Worm (Caenorhabditis elegans) whole organism, midembryonic: Measurements from ENCODE around the gene flp-5.
"Not testable (repeated sequence)": the region's sequence is repeated elsewhere in the genome, so short reads cannot be mapped to it uniquely, and the experiment has no call there.

ENCODE experiments used
- T22C8.4 ChIP-seq: fragments of 200-800 bp; sonication (Bioruptor generic); IDR thresholded peaks from 2 replicates; pipeline ENCODE4 v1.3.6; 2022; ENCODE audit warnings: missing genetic modification characterization, missing compliant biosample characterization
- cog-1 ChIP-seq: sonication (generic microtip); optimal IDR thresholded peaks from 2 replicates; lab custom pipeline; 2016; ENCODE audit warnings: missing genetic modification characterization, missing compliant biosample characterization
- flt-1 ChIP-seq: fragments of 200-800 bp; sonication (Bioruptor generic); IDR thresholded peaks from 2 replicates; pipeline ENCODE4 v1.3.6; 2022; ENCODE audit warnings: missing genetic modification characterization, missing compliant biosample characterization
- klf-2 ChIP-seq: fragments of 200-800 bp; sonication (Bioruptor generic); conservative IDR thresholded peaks from 2 replicates; pipeline ENCODE4 v1.3.6; 2022; ENCODE audit warnings: missing genetic modification reagents, missing genetic modification characterization, missing compliant biosample characterization
- med-1 ChIP-seq: sonication (generic microtip); optimal IDR thresholded peaks from 2 replicates; lab custom pipeline; 2017; ENCODE audit warnings: missing genetic modification characterization, mild to moderate bottlenecking, missing compliant biosample characterization, antibody characterized with exemption, missing genetic modification reagents; ENCODE audit not compliant: insufficient read depth
- ref-1 ChIP-seq: fragments of 200-800 bp; sonication (Bioruptor generic); conservative IDR thresholded peaks from 2 replicates; pipeline ENCODE4 v1.3.6; 2022; ENCODE audit warnings: missing genetic modification reagents, missing genetic modification characterization, missing compliant biosample characterization
- tab-1 ChIP-seq: fragments of 200-800 bp; sonication (Bioruptor generic); IDR thresholded peaks from 2 replicates; pipeline ENCODE4 v1.3.6; 2022; ENCODE audit warnings: missing genetic modification characterization, missing compliant biosample characterization
- ztf-23 ChIP-seq: fragments of 200-800 bp; sonication (Bioruptor generic); IDR thresholded peaks from 2 replicates; pipeline ENCODE4 v1.3.6; 2022; ENCODE audit warnings: missing genetic modification reagents, missing genetic modification characterization, missing compliant biosample characterization
- ztf-29 ChIP-seq: fragments of 200-800 bp; sonication (Bioruptor generic); IDR thresholded peaks from 2 replicates; pipeline ENCODE4 v1.3.6; 2022; ENCODE audit warnings: missing genetic modification reagents, missing genetic modification characterization, missing compliant biosample characterization

The flp-5 gene

DNA sequence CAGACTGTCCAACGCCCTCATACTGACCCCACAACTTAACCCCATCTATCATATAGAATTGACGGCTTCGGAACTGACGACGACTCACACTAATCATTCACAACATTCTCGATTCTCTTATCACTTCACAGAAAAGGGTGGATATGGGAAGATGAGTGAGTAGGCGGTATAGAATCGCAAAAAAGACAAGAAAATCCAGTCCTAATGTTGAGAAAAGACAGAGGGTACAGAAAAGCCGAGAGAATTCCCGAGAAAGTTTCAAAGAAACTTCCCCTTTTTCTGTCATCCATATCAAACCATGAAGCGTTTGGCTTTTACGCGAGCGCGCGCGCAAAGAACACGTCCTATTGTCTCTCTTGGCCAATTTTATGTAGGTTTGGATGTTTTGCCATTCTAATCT lies 23.8 kb upstream of the flp-5 start:
- TF ChIP-seq med-1 (GFP tag; lab: Kevin White, UChicago) (no peak), tab-1 (GFP tag; lab: Robert Waterston, UW) (no peak), T22C8.4 (GFP tag; lab: Robert Waterston, UW) (no peak), ztf-29 (GFP tag; lab: Robert Waterston, UW) (no peak), flt-1 (GFP tag; lab: Robert Waterston, UW) (no peak), cog-1 (tag; lab: Kevin White, UChicago) (no peak), ref-1 (no peak), ztf-23 (GFP tag; lab: Robert Waterston, UW) (no peak), klf-2 (no peak)

DNA sequence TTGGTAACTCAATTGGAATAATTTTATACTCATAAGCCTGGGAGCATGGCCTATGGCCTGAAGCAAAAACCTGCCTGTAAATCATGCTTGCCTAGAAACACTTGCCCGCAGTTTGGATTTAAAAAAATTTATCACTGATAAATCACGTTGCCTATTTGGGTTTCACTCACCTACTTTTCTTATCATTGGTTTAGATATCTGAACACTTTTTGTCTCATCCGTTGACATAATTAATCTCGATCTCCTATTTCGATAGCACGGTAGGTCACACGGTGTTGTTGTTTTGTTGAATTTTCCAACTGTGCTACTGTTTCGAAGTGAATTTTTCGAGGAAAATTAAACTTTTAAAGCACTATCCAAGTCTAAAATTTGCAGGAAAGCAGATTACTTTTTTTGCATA lies 21.0 kb upstream of the flp-5 start:
- TF ChIP-seq ztf-23 (GFP tag; lab: Robert Waterston, UW) = no peak
- TF ChIP-seq cog-1 (tag; lab: Kevin White, UChicago) = no peak
- TF ChIP-seq klf-2 = no peak
- TF ChIP-seq ref-1 = no peak
- no peak for TF ChIP-seq ztf-29 (GFP tag; lab: Robert Waterston, UW)
- no peak for TF ChIP-seq T22C8.4 (GFP tag; lab: Robert Waterston, UW)
- no peak for TF ChIP-seq med-1 (GFP tag; lab: Kevin White, UChicago)
- no peak for TF ChIP-seq tab-1 (GFP tag; lab: Robert Waterston, UW)

DNA sequence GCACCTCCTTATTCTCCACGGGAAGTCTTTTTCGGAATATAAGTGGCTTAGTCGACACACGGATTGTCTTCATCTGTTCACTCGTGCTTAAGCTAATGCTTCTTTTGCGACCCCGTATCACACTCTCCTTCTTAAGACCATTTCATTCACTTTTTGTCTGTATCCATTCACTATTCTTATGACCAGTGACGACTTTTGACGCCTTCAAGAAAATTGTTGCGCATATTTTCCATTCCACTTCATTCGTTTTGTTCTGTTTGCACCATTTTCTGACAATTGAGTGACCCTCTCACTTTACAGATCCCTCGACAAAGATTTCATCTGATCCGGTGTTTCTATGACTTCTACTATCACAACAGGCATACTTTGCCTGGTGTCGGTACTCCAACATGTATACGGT lies 20.5 kb upstream of the flp-5 start, which contains the start of gene H03E18.1:
Gene H03E18.1, plus strand, starts transcription at position 301 of the 400 bp plus-strand sequence.
- no peak for TF ChIP-seq ztf-29 (GFP tag; lab: Robert Waterston, UW)
- no peak for TF ChIP-seq cog-1 (tag; lab: Kevin White, UChicago)
- no peak for TF ChIP-seq klf-2
- no peak for TF ChIP-seq T22C8.4 (GFP tag; lab: Robert Waterston, UW)
- no peak for TF ChIP-seq tab-1 (GFP tag; lab: Robert Waterston, UW)
- TF ChIP-seq flt-1 (GFP tag; lab: Robert Waterston, UW) = no peak
- no peak for TF ChIP-seq ztf-23 (GFP tag; lab: Robert Waterston, UW)
- TF ChIP-seq med-1 (GFP tag; lab: Kevin White, UChicago) = no peak
- TF ChIP-seq ref-1 = no peak

DNA sequence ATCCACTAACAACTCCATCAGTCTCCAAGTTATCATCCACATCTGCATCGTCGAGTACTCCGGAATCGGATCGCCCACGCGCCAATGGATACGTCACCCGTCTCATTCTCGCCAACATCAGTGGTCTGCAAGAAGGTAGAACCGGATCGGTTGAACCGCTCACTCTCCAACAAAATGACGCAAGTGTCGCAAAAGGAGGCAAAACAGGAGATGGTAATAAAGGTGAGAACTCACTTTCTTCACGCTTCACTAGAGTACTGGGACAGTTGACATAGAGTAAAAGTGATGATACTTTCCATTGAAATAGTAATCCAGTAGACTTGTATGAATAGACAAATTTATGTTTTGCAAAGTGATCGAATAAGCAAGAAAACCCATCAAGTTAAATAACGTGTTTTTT lies 19.0 kb upstream of the flp-5 start:
- TF ChIP-seq ref-1 = no peak
- TF ChIP-seq ztf-23 (GFP tag; lab: Robert Waterston, UW) = no peak
- TF ChIP-seq tab-1 (GFP tag; lab: Robert Waterston, UW) = no peak
- TF ChIP-seq cog-1 (tag; lab: Kevin White, UChicago) = no peak
- no peak for TF ChIP-seq flt-1 (GFP tag; lab: Robert Waterston, UW)
- TF ChIP-seq T22C8.4 (GFP tag; lab: Robert Waterston, UW) = no peak
- TF ChIP-seq klf-2 = no peak
- TF ChIP-seq ztf-29 (GFP tag; lab: Robert Waterston, UW) = no peak
- TF ChIP-seq med-1 (GFP tag; lab: Kevin White, UChicago) = no peak

DNA sequence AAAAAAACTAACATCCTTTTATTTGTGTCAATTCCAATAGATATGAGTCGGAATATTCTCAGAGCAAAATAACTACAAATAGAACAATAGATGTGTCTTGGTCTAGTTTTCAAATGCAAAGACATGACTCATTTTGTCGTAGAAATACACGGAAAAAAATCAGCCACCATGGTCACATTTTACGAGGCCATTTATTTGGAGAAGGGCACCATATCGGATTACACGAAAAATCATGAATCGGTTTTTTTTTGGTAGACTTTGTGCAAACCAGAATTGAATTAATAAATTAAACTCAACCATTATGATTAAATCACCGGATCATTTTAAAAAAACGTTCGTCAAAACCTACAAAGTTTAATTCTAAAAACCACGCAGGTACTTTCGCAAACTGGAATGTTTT lies 7.6 kb upstream of the flp-5 start, which contains the start of gene H03E18.2:
Gene H03E18.2, minus strand, starts transcription at position 101 of the 400 bp plus-strand sequence.
- TF ChIP-seq ref-1 (no peak), flt-1 (GFP tag; lab: Robert Waterston, UW) (no peak), ztf-23 (GFP tag; lab: Robert Waterston, UW) (no peak), cog-1 (tag; lab: Kevin White, UChicago) (no peak), tab-1 (GFP tag; lab: Robert Waterston, UW) (no peak), T22C8.4 (GFP tag; lab: Robert Waterston, UW) (no peak), med-1 (GFP tag; lab: Kevin White, UChicago) (no peak), ztf-29 (GFP tag; lab: Robert Waterston, UW) (no peak), klf-2 (no peak)

DNA sequence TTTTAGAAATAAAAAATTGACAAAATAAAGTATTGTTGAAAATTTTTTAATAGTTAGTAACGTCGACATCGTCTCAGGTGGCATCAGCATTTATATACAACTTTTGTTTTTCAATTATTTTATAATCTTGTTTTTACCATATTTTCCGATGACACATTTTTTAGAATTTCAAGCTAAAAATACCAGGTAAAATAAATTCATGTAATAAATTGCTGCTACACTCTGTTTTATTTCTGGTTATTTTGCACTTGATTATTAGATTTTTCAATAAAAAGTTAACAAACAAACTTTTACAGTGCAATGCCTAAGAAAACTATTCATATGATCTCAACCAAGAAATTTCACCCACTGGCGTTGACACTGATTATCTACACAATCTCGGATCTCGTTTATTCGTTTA lies 6.4 kb upstream of the flp-5 start, which contains the start of gene C03G5.14:
Gene C03G5.14, plus strand, starts transcription at position 301 of the 400 bp plus-strand sequence.
- TF ChIP-seq ztf-23 (GFP tag; lab: Robert Waterston, UW) (no peak), med-1 (GFP tag; lab: Kevin White, UChicago) (no peak), cog-1 (tag; lab: Kevin White, UChicago) (no peak), klf-2 (no peak), flt-1 (GFP tag; lab: Robert Waterston, UW) (no peak), ztf-29 (GFP tag; lab: Robert Waterston, UW) (no peak), tab-1 (GFP tag; lab: Robert Waterston, UW) (no peak), ref-1 (no peak), T22C8.4 (GFP tag; lab: Robert Waterston, UW) (no peak)

DNA sequence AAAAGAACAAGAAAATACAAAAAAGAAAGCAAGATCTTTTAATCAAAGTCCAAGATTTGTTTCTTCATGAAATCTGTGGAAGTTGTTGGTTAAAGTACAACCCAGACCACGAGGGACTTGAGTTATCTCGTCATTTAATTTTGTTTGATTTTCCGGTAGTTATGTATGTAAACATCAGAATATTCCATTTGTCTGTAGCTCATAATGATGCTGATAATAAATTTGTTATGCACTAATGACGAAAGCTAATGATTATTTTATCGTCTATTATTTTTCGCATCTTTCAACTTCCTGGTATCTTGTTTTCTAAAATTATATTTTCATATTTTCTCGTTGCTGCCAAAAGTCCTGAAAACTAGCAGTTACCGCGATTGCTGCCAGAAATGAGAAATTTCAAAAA lies 5.0 kb upstream of the flp-5 start:
- TF ChIP-seq ztf-29 (GFP tag; lab: Robert Waterston, UW) = no peak
- TF ChIP-seq T22C8.4 (GFP tag; lab: Robert Waterston, UW) = no peak
- TF ChIP-seq ztf-23 (GFP tag; lab: Robert Waterston, UW) = no peak
- no peak for TF ChIP-seq ref-1

DNA sequence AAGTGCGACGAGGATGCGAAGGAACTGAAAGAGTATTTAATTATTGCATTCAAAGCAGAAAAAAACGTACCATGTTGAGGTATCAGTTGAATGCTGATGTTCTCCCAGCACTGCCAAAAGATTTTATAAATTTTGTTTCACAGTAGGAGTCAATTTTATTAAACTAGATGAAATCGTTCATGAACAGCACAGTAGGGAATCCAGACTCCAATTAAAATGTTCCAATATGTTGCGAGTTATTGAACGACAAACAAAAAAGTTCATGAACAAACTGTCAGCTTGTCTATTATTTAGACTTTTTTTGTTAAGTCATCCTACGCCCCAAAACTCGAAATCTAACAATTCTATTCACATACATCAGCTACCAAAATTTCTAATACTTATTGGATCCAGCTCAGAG lies 7.0 kb downstream of the flp-5 start, which contains the start of gene nspc-1:
Gene nspc-1, minus strand, starts transcription at position 101 of the 400 bp plus-strand sequence.
- TF ChIP-seq ztf-23 (GFP tag; lab: Robert Waterston, UW); klf-2; tab-1 (GFP tag; lab: Robert Waterston, UW): not testable (repeated sequence)

DNA sequence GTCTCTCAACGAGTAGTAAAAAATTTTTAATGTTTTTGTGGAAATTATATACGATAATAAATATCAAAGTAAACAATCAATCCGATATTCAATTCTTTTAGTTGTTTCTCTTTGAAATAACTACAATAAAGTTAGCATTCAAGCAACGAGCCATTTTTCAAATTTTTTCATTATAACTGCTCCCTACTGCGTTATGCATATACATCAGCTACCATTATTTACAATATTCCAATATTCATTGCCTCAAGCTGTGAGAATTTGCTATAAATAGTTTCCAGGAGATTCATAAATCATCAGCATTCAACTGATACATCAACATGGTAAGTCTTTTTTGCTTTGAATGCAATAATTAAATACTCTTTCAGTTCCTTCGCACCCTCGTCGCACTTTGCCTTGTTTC lies 8.7 kb downstream of the flp-5 start, which contains the start of gene nspc-3:
Gene nspc-3, plus strand, starts transcription at position 301 of the 400 bp plus-strand sequence.
- TF ChIP-seq klf-2 = no peak
- TF ChIP-seq tab-1 (GFP tag; lab: Robert Waterston, UW) = no peak
- no peak for TF ChIP-seq cog-1 (tag; lab: Kevin White, UChicago)
- TF ChIP-seq med-1 (GFP tag; lab: Kevin White, UChicago) = no peak
- TF ChIP-seq ztf-23 (GFP tag; lab: Robert Waterston, UW) = no peak
- no peak for TF ChIP-seq flt-1 (GFP tag; lab: Robert Waterston, UW)
- no peak for TF ChIP-seq T22C8.4 (GFP tag; lab: Robert Waterston, UW)
- TF ChIP-seq ref-1 = no peak
